Worm (Caenorhabditis elegans) whole organism, early embryonic: Measurements from ENCODE around the gene ari-1.4.

Experiments
- B0310.2 ChIP-seq: sonication (generic microtip); optimal IDR thresholded peaks from 2 replicates; lab custom pipeline; 2016; ENCODE audit warnings: mild to moderate bottlenecking, missing genetic modification characterization, missing compliant biosample characterization
- F13C5.2 ChIP-seq: sonication (generic microtip); optimal IDR thresholded peaks from 2 replicates; lab custom pipeline; 2017; ENCODE audit warnings: mild to moderate bottlenecking, missing genetic modification characterization, inconsistent platforms, missing compliant biosample characterization
- aly-1 ChIP-seq: sonication (generic microtip); optimal IDR thresholded peaks from 2 replicates; lab custom pipeline; 2016; ENCODE audit warnings: missing genetic modification characterization, missing compliant biosample characterization
- ama-1 ChIP-seq: fragments of 150-350 bp; optimal IDR thresholded peaks from 2 replicates; lab custom pipeline; 2014
- ceh-13 ChIP-seq: fragments of 200-800 bp; sonication (Bioruptor generic); optimal IDR thresholded peaks from 2 replicates; lab custom pipeline; 2018; ENCODE audit warnings: mild to moderate bottlenecking, missing genetic modification characterization, missing compliant biosample characterization
- ceh-36 ChIP-seq: sonication (generic microtip); optimal IDR thresholded peaks from 2 replicates; lab custom pipeline; 2016; ENCODE audit warnings: missing genetic modification characterization, inconsistent platforms, missing compliant biosample characterization
- ets-7 ChIP-seq: sonication (generic microtip); optimal IDR thresholded peaks from 2 replicates; lab custom pipeline; 2016; ENCODE audit warnings: missing genotype, missing genetic modification characterization, missing compliant biosample characterization
- flt-1 ChIP-seq: fragments of 200-800 bp; sonication (Bioruptor generic); IDR thresholded peaks from 2 replicates; pipeline ENCODE4 v1.3.6; 2022; ENCODE audit warnings: missing genetic modification characterization, missing compliant biosample characterization
- hmbx-1 ChIP-seq: sonication (generic microtip); optimal IDR thresholded peaks from 2 replicates; lab custom pipeline; 2016; ENCODE audit warnings: mild to moderate bottlenecking, missing genetic modification characterization, missing compliant biosample characterization
- hmg-4 ChIP-seq: fragments of 200-800 bp; sonication (Bioruptor generic); optimal IDR thresholded peaks from 2 replicates; lab custom pipeline; 2018; ENCODE audit warnings: mild to moderate bottlenecking, missing genetic modification characterization, missing compliant biosample characterization
- hnd-1 ChIP-seq: sonication (generic microtip); optimal IDR thresholded peaks from 2 replicates; lab custom pipeline; 2016; ENCODE audit warnings: missing genetic modification characterization, missing compliant biosample characterization
- pes-1 ChIP-seq: fragments of 200-800 bp; sonication (Bioruptor generic); IDR thresholded peaks from 2 replicates; pipeline ENCODE4 v1.3.6; 2022; ENCODE audit warnings: missing genetic modification reagents, missing genetic modification characterization, missing compliant biosample characterization
- scrt-1 ChIP-seq: fragments of 200-800 bp; sonication (Bioruptor generic); IDR thresholded peaks from 2 replicates; pipeline ENCODE4 v1.3.6; 2022; ENCODE audit warnings: missing genetic modification characterization, missing compliant biosample characterization
- sea-1 ChIP-seq: fragments of 200-800 bp; sonication (Bioruptor generic); conservative IDR thresholded peaks from 2 replicates; pipeline ENCODE4 v1.3.6; 2022; ENCODE audit warnings: missing genetic modification characterization, missing compliant biosample characterization
- tbx-11 ChIP-seq: fragments of 200-800 bp; sonication (Bioruptor generic); IDR thresholded peaks from 2 replicates; pipeline ENCODE4 v1.3.6; 2022; ENCODE audit warnings: missing genetic modification characterization, missing compliant biosample characterization
- tbx-37 ChIP-seq: fragments of 200-800 bp; sonication (Bioruptor generic); conservative IDR thresholded peaks from 2 replicates; pipeline ENCODE4 v1.3.6; 2022; ENCODE audit warnings: missing genetic modification reagents, missing genetic modification characterization, missing compliant biosample characterization
- tra-4 ChIP-seq: sonication (generic microtip); optimal IDR thresholded peaks from 2 replicates; lab custom pipeline; 2017; ENCODE audit warnings: missing genetic modification characterization, missing compliant biosample characterization

ari-1.4 gene

ce11 chrIV:15539447-15539994, 11.2 kb upstream of the ari-1.4 start, which contains the start of gene Y73F8A.35:
Y73F8A.35 (minus strand) TSS chrIV:15539944.
- no peak for TF ChIP-seq sea-1 (GFP tag; lab: Robert Waterston, UW)
- TF ChIP-seq B0310.2 (tag; lab: Kevin White, UChicago), result no peak
- no peak for TF ChIP-seq ceh-13 (GFP tag; lab: Kevin White, UChicago)
- TF ChIP-seq scrt-1 (GFP tag; lab: Robert Waterston, UW), result no peak
- TF ChIP-seq hmbx-1, result no peak
- no peak for TF ChIP-seq tra-4 (tag; lab: Kevin White, UChicago)
- no peak for TF ChIP-seq ceh-36 (tag; lab: Kevin White, UChicago)
- no peak for TF ChIP-seq flt-1
- TF ChIP-seq tbx-37 (GFP tag; lab: Robert Waterston, UW), result no peak
- no peak for TF ChIP-seq ets-7 (tag; lab: Kevin White, UChicago)
- TF ChIP-seq tbx-11 (GFP tag; lab: Robert Waterston, UW), result no peak
- TF ChIP-seq aly-1 (tag; lab: Kevin White, UChicago), result no peak
- no peak for TF ChIP-seq F13C5.2 (tag; lab: Kevin White, UChicago)
- TF ChIP-seq ama-1 (lab: Kevin White, UChicago), result no peak
- TF ChIP-seq hnd-1 (tag; lab: Kevin White, UChicago), result no peak
- TF ChIP-seq hmg-4, result no peak
- TF ChIP-seq pes-1 (GFP tag; lab: Robert Waterston, UW), result no peak

DNA sequence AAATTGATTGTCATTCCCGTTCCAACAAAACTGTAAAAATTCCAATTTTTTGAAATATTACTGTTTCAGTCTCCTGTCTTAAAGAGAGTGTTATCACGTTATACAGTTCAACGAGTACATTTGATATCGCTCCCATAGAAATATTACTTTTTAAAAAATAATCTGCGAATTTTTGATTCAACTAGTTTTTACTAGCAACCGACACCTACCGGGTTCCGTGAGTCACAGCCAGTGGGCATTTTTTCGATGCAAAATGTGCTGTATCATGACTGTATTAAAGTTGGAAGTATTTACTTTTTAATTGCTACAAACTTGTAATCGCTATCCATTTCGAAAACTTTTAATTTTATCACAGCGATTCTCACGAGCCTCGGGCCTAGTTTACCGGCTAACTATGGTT, 9.0 kb upstream of the ari-1.4 start:
- TF ChIP-seq F13C5.2 (tag; lab: Kevin White, UChicago) (no peak), ets-7 (tag; lab: Kevin White, UChicago) (no peak), sea-1 (GFP tag; lab: Robert Waterston, UW) (no peak), ceh-13 (GFP tag; lab: Kevin White, UChicago) (no peak), pes-1 (GFP tag; lab: Robert Waterston, UW) (no peak), hmg-4 (no peak), ceh-36 (tag; lab: Kevin White, UChicago) (no peak), aly-1 (tag; lab: Kevin White, UChicago) (no peak), tbx-37 (GFP tag; lab: Robert Waterston, UW) (no peak), hmbx-1 (no peak)

DNA sequence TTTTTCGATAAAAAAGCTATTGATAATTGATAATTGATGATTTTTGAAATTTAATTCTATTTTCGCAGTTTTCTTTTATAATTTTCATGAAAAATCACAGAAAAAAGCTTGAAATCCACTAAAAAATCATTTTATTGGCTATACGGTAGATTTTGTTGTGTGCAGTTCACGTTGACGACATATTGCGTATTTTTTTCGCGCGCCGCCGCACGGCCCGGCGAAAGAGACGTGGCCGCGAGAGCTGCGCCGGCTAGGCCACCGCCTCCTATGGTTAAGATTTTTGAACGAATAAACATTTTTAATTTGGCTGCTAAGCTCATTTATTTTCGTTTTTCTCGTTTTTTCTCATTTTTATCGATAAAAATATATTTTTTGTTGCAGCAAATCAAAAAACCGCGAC, 498 bp upstream of the ari-1.4 start:
- 0 out of 2 replicates have a peak, but pooled peaks have one; percentile 28 for TF ChIP-seq pes-1 (GFP tag; lab: Robert Waterston, UW)

ce11 chrIV:15527282-15527681, 1.0 kb downstream of the ari-1.4 start:
- TF ChIP-seq tbx-37 (GFP tag; lab: Robert Waterston, UW), result no peak
- TF ChIP-seq B0310.2 (tag; lab: Kevin White, UChicago), result no peak
- no peak for TF ChIP-seq tbx-11 (GFP tag; lab: Robert Waterston, UW)
- TF ChIP-seq aly-1 (tag; lab: Kevin White, UChicago), result no peak
- TF ChIP-seq hnd-1 (tag; lab: Kevin White, UChicago), result no peak
- TF ChIP-seq ets-7 (tag; lab: Kevin White, UChicago), result no peak
- TF ChIP-seq ceh-36 (tag; lab: Kevin White, UChicago), result no peak
- no peak for TF ChIP-seq sea-1 (GFP tag; lab: Robert Waterston, UW)
- TF ChIP-seq F13C5.2 (tag; lab: Kevin White, UChicago), result no peak
- TF ChIP-seq ama-1 (lab: Kevin White, UChicago), result no peak
- TF ChIP-seq tra-4 (tag; lab: Kevin White, UChicago), result no peak
- TF ChIP-seq scrt-1 (GFP tag; lab: Robert Waterston, UW), result no peak
- TF ChIP-seq flt-1, result no peak
- TF ChIP-seq hmg-4, result no peak
- TF ChIP-seq ceh-13 (GFP tag; lab: Kevin White, UChicago), result no peak
- TF ChIP-seq hmbx-1, result no peak

DNA sequence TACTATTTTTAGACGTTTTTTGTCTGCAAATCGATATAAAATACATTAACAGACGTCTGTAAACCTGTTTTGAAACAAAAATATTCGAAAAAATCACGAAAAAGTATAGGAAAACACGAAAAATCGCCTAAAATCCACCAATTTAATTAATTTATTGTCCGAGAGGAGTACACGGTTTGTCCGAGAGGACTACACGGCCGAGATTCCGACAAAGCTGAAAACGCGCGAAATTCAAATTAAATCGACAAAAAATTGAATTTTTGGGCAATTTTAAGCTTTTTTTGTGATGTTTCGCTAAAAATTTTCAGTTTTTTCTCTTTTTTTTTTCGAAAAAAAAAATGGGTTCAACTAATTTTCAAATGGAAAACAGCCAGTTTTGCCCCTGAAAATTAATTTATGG, 1.9 kb downstream of the ari-1.4 start:
- TF ChIP-seq tbx-37 (GFP tag; lab: Robert Waterston, UW), result peak; percentile 43; the same call in 1 of the 2 replicates
- TF ChIP-seq pes-1 (GFP tag; lab: Robert Waterston, UW), result peak; percentile 45; the same call in 1 of the 2 replicates
- no peak for TF ChIP-seq tra-4 (tag; lab: Kevin White, UChicago)

- TF ChIP-seq ets-7 (tag; lab: Kevin White, UChicago), result no peak
- no peak for TF ChIP-seq tbx-37 (GFP tag; lab: Robert Waterston, UW)
- no peak for TF ChIP-seq hnd-1 (tag; lab: Kevin White, UChicago)
- TF ChIP-seq tbx-11 (GFP tag; lab: Robert Waterston, UW), result no peak
- TF ChIP-seq tra-4 (tag; lab: Kevin White, UChicago), result no peak
- TF ChIP-seq flt-1, result no peak
- TF ChIP-seq hmg-4, result no peak
- no peak for TF ChIP-seq ceh-36 (tag; lab: Kevin White, UChicago)
- no peak for TF ChIP-seq sea-1 (GFP tag; lab: Robert Waterston, UW)
Observed at ce11 chrIV:15525733-15526132, 2.6 kb downstream of the ari-1.4 start.

- no peak for TF ChIP-seq ceh-13 (GFP tag; lab: Kevin White, UChicago)
- no peak for TF ChIP-seq F13C5.2 (tag; lab: Kevin White, UChicago)
- no peak for TF ChIP-seq hmbx-1
- TF ChIP-seq tbx-11 (GFP tag; lab: Robert Waterston, UW), result no peak
- no peak for TF ChIP-seq flt-1
- TF ChIP-seq B0310.2 (tag; lab: Kevin White, UChicago), result no peak
- TF ChIP-seq ets-7 (tag; lab: Kevin White, UChicago), result no peak
- no peak for TF ChIP-seq pes-1 (GFP tag; lab: Robert Waterston, UW)
- no peak for TF ChIP-seq hnd-1 (tag; lab: Kevin White, UChicago)
- no peak for TF ChIP-seq scrt-1 (GFP tag; lab: Robert Waterston, UW)
- no peak for TF ChIP-seq tra-4 (tag; lab: Kevin White, UChicago)
- no peak for TF ChIP-seq aly-1 (tag; lab: Kevin White, UChicago)
- no peak for TF ChIP-seq hmg-4
- no peak for TF ChIP-seq ama-1 (lab: Kevin White, UChicago)
- TF ChIP-seq ceh-36 (tag; lab: Kevin White, UChicago), result no peak
- no peak for TF ChIP-seq tbx-37 (GFP tag; lab: Robert Waterston, UW)
- no peak for TF ChIP-seq sea-1 (GFP tag; lab: Robert Waterston, UW)
Observed at ce11 chrIV:15524923-15525322, 3.4 kb downstream of the ari-1.4 start.
